Fruit fly (Drosophila melanogaster): Measurements from ENCODE around the gene Vti1a.
A peak's percentile ranks its signal among the peaks of the same experiment; 100 is the strongest.

Gene Vti1a

dm6 chr3L:658279-658678 is 34.4 kb downstream of the Vti1a start (continued):
- TF ChIP-seq CG6854 (GFP tag; optimal IDR thresholded peaks at IDR 0.05) (no peak), Blimp-1 (GFP tag; optimal IDR thresholded peaks at IDR 0.05) (no peak), CG3032 (tag; optimal IDR thresholded peaks at IDR 0.05) (no peak), spab (GFP tag; optimal IDR thresholded peaks at IDR 0.05) (peak; percentile 3), CG10631 (GFP tag; optimal IDR thresholded peaks at IDR 0.05) (peak; percentile 14), eg (GFP tag; IDR thresholded peaks at IDR 0.05) (peak; percentile 47; the same call in 2 of the 3 replicates), CG11294 (GFP tag; IDR thresholded peaks at IDR 0.05) (peak; percentile 46; the same call in 1 of the 2 replicates), CG10669 (GFP tag; optimal IDR thresholded peaks at IDR 0.05) (no peak), Eip75B (GFP tag; optimal IDR thresholded peaks at IDR 0.05) (no peak), achi (GFP tag; optimal IDR thresholded peaks at IDR 0.05) (peak; percentile 1), Sox14 (GFP tag; optimal IDR thresholded peaks at IDR 0.05) (peak; percentile 2), Eip78C (GFP tag) (peak; percentile 74), vri (GFP tag; optimal IDR thresholded peaks at IDR 0.05) (no peak)

- peak; percentile 90 for TF ChIP-seq CG11902 (GFP tag; optimal IDR thresholded peaks at IDR 0.05)
- TF ChIP-seq Eip75B (GFP tag; optimal IDR thresholded peaks at IDR 0.05): peak; percentile 94
- peak; percentile 81 for TF ChIP-seq dsx (GFP tag; optimal IDR thresholded peaks at IDR 0.05; ENCODE audit: poor library complexity, severe bottlenecking)
- peak; percentile 93 for TF ChIP-seq CG34406 (GFP tag; optimal IDR thresholded peaks at IDR 0.05)
- peak; percentile 64 for TF ChIP-seq Blimp-1 (GFP tag; optimal IDR thresholded peaks at IDR 0.05)
- TF ChIP-seq CG7368 (GFP tag; optimal IDR thresholded peaks at IDR 0.05): peak; percentile 91
- TF ChIP-seq CG8319 (GFP tag; optimal IDR thresholded peaks at IDR 0.05): peak; percentile 92
- TF ChIP-seq CG9139 (GFP tag; optimal IDR thresholded peaks at IDR 0.05): peak; percentile 46
- peak; percentile 97 for TF ChIP-seq Eip78C (GFP tag)
- peak; percentile 92 for TF ChIP-seq Hr38 (GFP tag; optimal IDR thresholded peaks at IDR 0.05)
- TF ChIP-seq CG1621 (tag; optimal IDR thresholded peaks at IDR 0.05): peak; percentile 77
- peak; percentile 85 for TF ChIP-seq dac (GFP tag; optimal IDR thresholded peaks at IDR 0.05)
- peak; percentile 97 for TF ChIP-seq pdm3 (GFP tag; optimal IDR thresholded peaks at IDR 0.05)
- peak; percentile 97 for TF ChIP-seq CG10631 (GFP tag; optimal IDR thresholded peaks at IDR 0.05)
- peak; percentile 79 for TF ChIP-seq fkh (GFP tag; optimal IDR thresholded peaks at IDR 0.05)
- peak; percentile 96 for TF ChIP-seq acj6 (GFP tag; optimal IDR thresholded peaks at IDR 0.05)
- peak; percentile 81 for TF ChIP-seq fd85E (GFP tag; optimal IDR thresholded peaks at IDR 0.05)
- peak; percentile 69 for TF ChIP-seq CG6808 (GFP tag; optimal IDR thresholded peaks at IDR 0.05)
- peak; percentile 97 for TF ChIP-seq svp (GFP tag)
- TF ChIP-seq Sox15 (GFP tag; optimal IDR thresholded peaks at IDR 0.05): peak; percentile 91
- TF ChIP-seq esn (GFP tag; optimal IDR thresholded peaks at IDR 0.05): peak; percentile 97
- no peak for TF ChIP-seq CG4318 (GFP tag; optimal IDR thresholded peaks at IDR 0.05)
- peak; percentile 97 for TF ChIP-seq Hr39 (GFP tag; optimal IDR thresholded peaks at IDR 0.05)
- peak; percentile 67 for TF ChIP-seq spab (GFP tag; optimal IDR thresholded peaks at IDR 0.05)
- peak; percentile 38 to 80 for TF ChIP-seq ss (GFP tag; optimal IDR thresholded peaks at IDR 0.05)
- TF ChIP-seq Met (GFP tag; optimal IDR thresholded peaks at IDR 0.05): peak; percentile 96
- peak; percentile 70 for TF ChIP-seq CG6276 (GFP tag; optimal IDR thresholded peaks at IDR 0.05)
- peak; percentile 94 for TF ChIP-seq Sox14 (GFP tag; optimal IDR thresholded peaks at IDR 0.05)
- TF ChIP-seq CG31627 (GFP tag; optimal IDR thresholded peaks at IDR 0.05): peak; percentile 98
- peak; percentile 86 for TF ChIP-seq CG32006 (GFP tag; optimal IDR thresholded peaks at IDR 0.05)
- peak; percentile 97 for TF ChIP-seq cyc (GFP tag; optimal IDR thresholded peaks at IDR 0.05)
- peak; percentile 86 for TF ChIP-seq Lpt (GFP tag; optimal IDR thresholded peaks at IDR 0.05)
- TF ChIP-seq CG6854 (GFP tag; optimal IDR thresholded peaks at IDR 0.05): peak; percentile 72
- TF ChIP-seq CG11762 (GFP tag; optimal IDR thresholded peaks at IDR 0.05; ENCODE audit: insufficient read depth): peak; percentile 92
- TF ChIP-seq achi (GFP tag; optimal IDR thresholded peaks at IDR 0.05): peak; percentile 95
- peak; percentile 97 for TF ChIP-seq lz (GFP tag; optimal IDR thresholded peaks at IDR 0.05)
- TF ChIP-seq salr (GFP tag; optimal IDR thresholded peaks at IDR 0.05): peak; percentile 81 to 85
- TF ChIP-seq fd59A (GFP tag; optimal IDR thresholded peaks at IDR 0.05): peak; percentile 71
- peak; percentile 92 for TF ChIP-seq topi (GFP tag; optimal IDR thresholded peaks at IDR 0.05)
- peak; percentile 72 for TF ChIP-seq Eip93F (GFP tag; optimal IDR thresholded peaks at IDR 0.05)
- TF ChIP-seq CG6163 (GFP tag; IDR thresholded peaks at IDR 0.05): peak; percentile 92
- TF ChIP-seq CG3919 (GFP tag; optimal IDR thresholded peaks at IDR 0.05): peak; percentile 97
- TF ChIP-seq Gug (GFP tag; IDR thresholded peaks at IDR 0.05): peak; percentile 80
- TF ChIP-seq Ets21C (GFP tag; optimal IDR thresholded peaks at IDR 0.05): peak; percentile 95
Observed at dm6 chr3L:654019-654418, 38.7 kb downstream of the Vti1a start, which contains the start of the genes MED30 and Rev1. Gene MED30 (minus strand): TSS chr3L:654089. Gene Rev1 (plus strand): TSS chr3L:654363.

Data from whole organism, prepupa.